Worm (Caenorhabditis elegans) whole organism, young adult: ENCODE data around the gene fipr-2.
A peak's percentile ranks its signal among the peaks of the same experiment; 100 is the strongest.

Experiments
- B0261.1 ChIP-seq: sonication (generic microtip); optimal IDR thresholded peaks from 2 replicates; lab custom pipeline; 2016; ENCODE audit warnings: mild to moderate bottlenecking, missing genetic modification characterization, moderate library complexity, missing compliant biosample characterization
- B0336.3 ChIP-seq: fragments of 200-800 bp; sonication (Bioruptor generic); IDR thresholded peaks from 2 replicates; pipeline ENCODE4 v1.3.6; 2022; ENCODE audit warnings: missing genetic modification characterization, missing compliant biosample characterization
- F10E7.11 ChIP-seq: sonication (generic microtip); optimal IDR thresholded peaks from 2 replicates; lab custom pipeline; 2017; ENCODE audit warnings: mild to moderate bottlenecking, missing genetic modification characterization, moderate library complexity, missing compliant biosample characterization
- F22D6.2 ChIP-seq: sonication (generic microtip); optimal IDR thresholded peaks from 2 replicates; lab custom pipeline; 2016; ENCODE audit warnings: mild to moderate bottlenecking, missing genetic modification characterization, missing compliant biosample characterization
- F23B12.7 ChIP-seq: sonication (generic microtip); optimal IDR thresholded peaks from 2 replicates; lab custom pipeline; 2017; ENCODE audit warnings: missing genetic modification characterization, mild to moderate bottlenecking, missing compliant biosample characterization, antibody characterized with exemption, moderate library complexity; ENCODE audit not compliant: insufficient read depth
- F49E8.2 ChIP-seq: sonication (generic microtip); optimal IDR thresholded peaks from 3 replicates; lab custom pipeline; 2017; ENCODE audit warnings: missing genetic modification characterization, mild to moderate bottlenecking, missing compliant biosample characterization, antibody characterized with exemption, moderate library complexity; ENCODE audit not compliant: insufficient read depth
- T07F8.4 ChIP-seq: sonication (generic microtip); optimal IDR thresholded peaks from 2 replicates; lab custom pipeline; 2016; ENCODE audit warnings: mild to moderate bottlenecking, missing genetic modification characterization, moderate library complexity, missing compliant biosample characterization
- Y53G8AR.9 ChIP-seq: fragments of 200-800 bp; sonication (Bioruptor generic); conservative IDR thresholded peaks from 2 replicates; pipeline ENCODE4 v1.3.6; 2022; ENCODE audit warnings: missing genetic modification reagents, missing genetic modification characterization, missing compliant biosample characterization
- Y67H2A.10 ChIP-seq: fragments of 200-800 bp; sonication (Bioruptor generic); conservative IDR thresholded peaks from 2 replicates; pipeline ENCODE4 v1.3.6; 2022; ENCODE audit warnings: missing genetic modification reagents, missing genetic modification characterization, missing compliant biosample characterization
- Y95B8A.8 ChIP-seq: fragments of 200-800 bp; sonication (Bioruptor generic); IDR thresholded peaks from 2 replicates; pipeline ENCODE4 v1.3.6; 2022; ENCODE audit warnings: missing genetic modification reagents, missing genetic modification characterization, missing compliant biosample characterization
- akir-1 ChIP-seq: fragments of 200-800 bp; sonication (Bioruptor generic); optimal IDR thresholded peaks from 2 replicates; lab custom pipeline; 2018; ENCODE audit warnings: mild to moderate bottlenecking, missing genetic modification characterization, moderate library complexity, missing compliant biosample characterization
- ama-1 ChIP-seq, 3 experiments: fragments of 150-350 bp in 1 of 3; sonication (generic microtip) in 2 of 3; optimal IDR thresholded peaks; 2 replicates each; lab custom pipeline; 2014 to 2018; ENCODE audit warnings: missing biosample characterization in 2 of 3, missing genetic modification characterization in 2 of 3, missing genetic modification reagents in 2 of 3
- aptf-3 ChIP-seq: fragments of 200-800 bp; sonication (Bioruptor generic); IDR thresholded peaks from 2 replicates; pipeline ENCODE4 v1.3.6; 2022; ENCODE audit warnings: missing genetic modification characterization, missing compliant biosample characterization
- attf-6 ChIP-seq: fragments of 200-800 bp; sonication (Bioruptor generic); IDR thresholded peaks from 2 replicates; pipeline ENCODE4 v1.3.6; 2022; ENCODE audit warnings: missing genetic modification reagents, missing genetic modification characterization, missing compliant biosample characterization
- bed-2 ChIP-seq: fragments of 200-800 bp; sonication (Bioruptor generic); IDR thresholded peaks from 2 replicates; pipeline ENCODE4 v1.3.6; 2022; ENCODE audit warnings: missing genetic modification reagents, missing genetic modification characterization, missing compliant biosample characterization
- cebp-2 ChIP-seq: fragments of 200-800 bp; sonication (Bioruptor generic); IDR thresholded peaks from 2 replicates; pipeline ENCODE4 v1.3.6; 2022; ENCODE audit warnings: missing genetic modification characterization, missing compliant biosample characterization
- ceh-27 ChIP-seq: fragments of 200-800 bp; sonication (Bioruptor generic); optimal IDR thresholded peaks from 2 replicates; lab custom pipeline; 2018; ENCODE audit warnings: mild to moderate bottlenecking, missing genetic modification characterization, moderate library complexity, missing compliant biosample characterization
- die-1 ChIP-seq: sonication (generic microtip); optimal IDR thresholded peaks from 2 replicates; lab custom pipeline; 2016; ENCODE audit warnings: missing genotype, mild to moderate bottlenecking, missing genetic modification characterization, missing compliant biosample characterization
- egl-44 ChIP-seq: fragments of 200-800 bp; sonication (Bioruptor generic); IDR thresholded peaks from 2 replicates; pipeline ENCODE4 v1.3.6; 2022; ENCODE audit warnings: missing genetic modification reagents, missing genetic modification characterization, missing compliant biosample characterization
- ets-4 ChIP-seq: fragments of 200-800 bp; sonication (Bioruptor generic); optimal IDR thresholded peaks from 2 replicates; lab custom pipeline; 2018; ENCODE audit warnings: mild to moderate bottlenecking, missing genetic modification characterization, missing compliant biosample characterization
- fkh-3 ChIP-seq: sonication (generic microtip); optimal IDR thresholded peaks from 2 replicates; lab custom pipeline; 2016; ENCODE audit warnings: mild to moderate bottlenecking, missing genetic modification characterization, missing compliant biosample characterization
- gei-17 ChIP-seq: fragments of 200-800 bp; sonication (Bioruptor generic); optimal IDR thresholded peaks from 2 replicates; lab custom pipeline; 2018; ENCODE audit warnings: mild to moderate bottlenecking, missing genetic modification characterization, missing compliant biosample characterization
- him-1 ChIP-seq: sonication (generic microtip); optimal IDR thresholded peaks from 2 replicates; lab custom pipeline; 2016; ENCODE audit warnings: missing genotype, missing genetic modification reagents, missing genetic modification characterization, missing compliant biosample characterization
- hlh-26 ChIP-seq: fragments of 200-800 bp; sonication (Bioruptor generic); conservative IDR thresholded peaks from 2 replicates; pipeline ENCODE4 v1.3.6; 2022; ENCODE audit warnings: missing genetic modification reagents, missing genetic modification characterization, missing compliant biosample characterization
- let-607 ChIP-seq, 2 experiments: fragments of 200-800 bp in 1 of 2; sonication (Bioruptor generic) in 1 of 2; sonication (generic microtip) in 1 of 2; optimal IDR thresholded peaks; 2 replicates each; lab custom pipeline; 2016 to 2018; ENCODE audit warnings: mild to moderate bottlenecking in 2 of 2, missing compliant biosample characterization in 2 of 2, missing genetic modification characterization in 2 of 2, moderate library complexity in 2 of 2, missing genotype in 1 of 2
- lin-54 ChIP-seq: fragments of 200-800 bp; sonication (Bioruptor generic); optimal IDR thresholded peaks from 2 replicates; lab custom pipeline; 2018; ENCODE audit warnings: mild to moderate bottlenecking, missing genetic modification characterization, missing compliant biosample characterization
- lsl-1 ChIP-seq: fragments of 200-800 bp; sonication (Bioruptor generic); optimal IDR thresholded peaks from 2 replicates; lab custom pipeline; 2018; ENCODE audit warnings: mild to moderate bottlenecking, missing genetic modification characterization, moderate library complexity, missing compliant biosample characterization
- madf-10 ChIP-seq: sonication (generic microtip); optimal IDR thresholded peaks from 2 replicates; lab custom pipeline; 2016; ENCODE audit warnings: mild to moderate bottlenecking, missing genetic modification characterization, missing compliant biosample characterization
- madf-3 ChIP-seq: fragments of 200-800 bp; sonication (Bioruptor generic); IDR thresholded peaks from 2 replicates; pipeline ENCODE4 v1.3.6; 2022; ENCODE audit warnings: missing genetic modification reagents, missing genetic modification characterization, missing compliant biosample characterization
- madf-8 ChIP-seq: fragments of 200-800 bp; sonication (Bioruptor generic); conservative IDR thresholded peaks from 2 replicates; pipeline ENCODE4 v1.3.6; 2022; ENCODE audit warnings: missing genetic modification reagents, missing genetic modification characterization, missing compliant biosample characterization
- mcd-1 ChIP-seq: fragments of 200-800 bp; sonication (Bioruptor generic); IDR thresholded peaks from 2 replicates; pipeline ENCODE4 v1.3.6; 2022; ENCODE audit warnings: missing genetic modification reagents, missing genetic modification characterization, missing compliant biosample characterization
- mel-28 ChIP-seq: sonication (generic microtip); optimal IDR thresholded peaks from 2 replicates; lab custom pipeline; 2016; ENCODE audit warnings: borderline replicate concordance, mild to moderate bottlenecking, missing genetic modification characterization, missing compliant biosample characterization
- nhr-90 ChIP-seq: sonication (generic microtip); optimal IDR thresholded peaks from 2 replicates; lab custom pipeline; 2016; ENCODE audit warnings: missing genotype, mild to moderate bottlenecking, missing genetic modification characterization, missing compliant biosample characterization
- pbrm-1 ChIP-seq: fragments of 200-800 bp; sonication (Bioruptor generic); IDR thresholded peaks from 2 replicates; pipeline ENCODE4 v1.3.6; 2022; ENCODE audit warnings: missing genetic modification reagents, missing genetic modification characterization, missing compliant biosample characterization
- rec-8 ChIP-seq, 2 experiments: sonication (generic microtip); optimal IDR thresholded peaks; 2 replicates each; lab custom pipeline; 2016; ENCODE audit warnings: mild to moderate bottlenecking in 2 of 2, missing genetic modification characterization in 2 of 2, missing genetic modification reagents in 2 of 2, missing genotype in 2 of 2, missing biosample characterization in 1 of 2, missing compliant biosample characterization in 1 of 2, moderate library complexity in 1 of 2
- rpc-1 ChIP-seq, 2 experiments: fragments of 150-350 bp in 1 of 2; sonication (generic microtip) in 1 of 2; optimal IDR thresholded peaks; 2 replicates each; lab custom pipeline; 2014 to 2018; ENCODE audit warnings: missing biosample characterization in 1 of 2, missing genetic modification characterization in 1 of 2, missing genetic modification reagents in 1 of 2, missing genotype in 1 of 2
- snpc-1.1 ChIP-seq: sonication (generic microtip); optimal IDR thresholded peaks from 2 replicates; lab custom pipeline; 2017; ENCODE audit warnings: missing genetic modification characterization, mild to moderate bottlenecking, missing compliant biosample characterization, antibody characterized with exemption, moderate library complexity, missing genotype, missing genetic modification reagents; ENCODE audit not compliant: insufficient read depth
- snpc-1.3 ChIP-seq: sonication (generic microtip); optimal IDR thresholded peaks from 2 replicates; lab custom pipeline; 2017; ENCODE audit warnings: missing genetic modification characterization, mild to moderate bottlenecking, missing compliant biosample characterization, antibody characterized with exemption, moderate library complexity, missing genotype, missing genetic modification reagents; ENCODE audit not compliant: insufficient read depth
- snpc-3.4 ChIP-seq: sonication (generic microtip); optimal IDR thresholded peaks from 2 replicates; lab custom pipeline; 2017; ENCODE audit warnings: missing genetic modification characterization, mild to moderate bottlenecking, missing compliant biosample characterization, antibody characterized with exemption, moderate library complexity, missing genotype, missing genetic modification reagents
- snpc-4 ChIP-seq, 5 experiments: fragments of 150-350 bp in 1 of 5; sonication (generic microtip) in 4 of 5; optimal IDR thresholded peaks; 2 replicates each; lab custom pipeline; 2014 to 2018; ENCODE audit warnings: missing genetic modification characterization in 5 of 5, missing biosample characterization in 3 of 5, antibody characterized with exemption in 2 of 5, mild to moderate bottlenecking in 2 of 5, missing compliant biosample characterization in 2 of 5, missing genotype in 2 of 5, moderate library complexity in 2 of 5, missing genetic modification reagents in 1 of 5
- sptf-2 ChIP-seq: fragments of 200-800 bp; sonication (Bioruptor generic); optimal IDR thresholded peaks from 2 replicates; lab custom pipeline; 2018; ENCODE audit warnings: mild to moderate bottlenecking, missing genetic modification characterization, missing compliant biosample characterization
- tbp1 ChIP-seq: fragments of 200-800 bp; sonication (Bioruptor generic); optimal IDR thresholded peaks from 2 replicates; lab custom pipeline; 2018; ENCODE audit warnings: mild to moderate bottlenecking, missing genetic modification characterization, missing compliant biosample characterization
- tbx-9 ChIP-seq: sonication (generic microtip); optimal IDR thresholded peaks from 2 replicates; lab custom pipeline; 2016; ENCODE audit warnings: borderline replicate concordance, missing genetic modification characterization, inconsistent platforms, missing compliant biosample characterization
- unc-62 ChIP-seq: fragments of 150-350 bp; optimal IDR thresholded peaks from 2 replicates; lab custom pipeline; 2014; ENCODE audit warnings: missing biosample characterization, missing genetic modification reagents, missing genetic modification characterization
- zfh-2 ChIP-seq: fragments of 200-800 bp; sonication (Bioruptor generic); conservative IDR thresholded peaks from 2 replicates; pipeline ENCODE4 v1.3.6; 2022; ENCODE audit warnings: missing genetic modification reagents, missing genetic modification characterization, missing compliant biosample characterization
- ztf-26 ChIP-seq: sonication (generic microtip); optimal IDR thresholded peaks from 2 replicates; lab custom pipeline; 2017; ENCODE audit warnings: missing genetic modification characterization, missing compliant biosample characterization

Gene fipr-2

DNA sequence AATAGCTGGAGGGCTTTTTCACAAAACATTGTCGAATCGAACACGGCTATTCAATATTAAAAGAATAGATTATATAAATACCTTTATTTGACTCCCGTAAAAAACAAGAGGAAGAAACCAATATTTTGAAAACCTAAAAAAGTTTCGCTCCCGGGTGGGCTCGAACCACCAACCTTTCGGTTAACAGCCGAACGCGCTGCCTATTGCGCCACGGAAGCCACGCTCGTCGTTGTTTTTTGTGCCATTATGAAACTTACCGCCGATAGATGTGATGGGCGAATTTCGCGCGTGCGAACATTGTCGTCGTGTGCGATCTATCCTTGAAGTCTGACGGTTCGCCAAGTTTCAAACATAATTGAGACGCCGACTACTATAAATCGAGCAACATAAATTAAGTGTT lies 33.3 kb upstream of the fipr-2 start (continued):
- peak; percentile 76 for TF ChIP-seq B0261.1
- peak; percentile 26 for TF ChIP-seq snpc-1.1
- TF ChIP-seq lin-54 (GFP tag; lab: Kevin White, UChicago): no peak
- peak; percentile 68 for TF ChIP-seq rpc-1 (optimal IDR thresholded peaks at IDR 0.05; lab: Kevin White, UChicago)
- TF ChIP-seq rpc-1 (tag; optimal IDR thresholded peaks at IDR 0.05; lab: Kevin White, UChicago): peak; percentile 83
- TF ChIP-seq attf-6 (GFP tag; lab: Robert Waterston, UW): no peak
- TF ChIP-seq ztf-26 (tag; lab: Kevin White, UChicago): peak; percentile 49
- TF ChIP-seq snpc-3.4: peak; percentile 23
- TF ChIP-seq pbrm-1: peak; percentile 50; the same call in 1 of the 2 replicates
- peak; percentile 24 for TF ChIP-seq snpc-4 (GFP tag; optimal IDR thresholded peaks at IDR 0.05; lab: Kevin White, UChicago)
- TF ChIP-seq snpc-4 (tag; optimal IDR thresholded peaks at IDR 0.05; lab: Kevin White, UChicago): peak in 1 of 4 experiments; percentile 4
- TF ChIP-seq nhr-90 (tag; lab: Kevin White, UChicago): no peak
- TF ChIP-seq die-1: peak; percentile 57
- peak; percentile 17 for TF ChIP-seq lsl-1 (GFP tag; lab: Kevin White, UChicago)
- peak; percentile 21 for TF ChIP-seq ceh-27 (GFP tag; lab: Kevin White, UChicago)
- peak in 1 of 2 experiments; percentile 29 for TF ChIP-seq rec-8 (tag; optimal IDR thresholded peaks at IDR 0.05; lab: Kevin White, UChicago)
- TF ChIP-seq Y67H2A.10 (GFP tag; lab: Robert Waterston, UW): no peak
- no peak for TF ChIP-seq bed-2 (GFP tag; lab: Robert Waterston, UW)
- no peak for TF ChIP-seq F10E7.11 (tag; lab: Kevin White, UChicago)
- TF ChIP-seq egl-44: no peak
- peak; percentile 36 for TF ChIP-seq F23B12.7 (tag; lab: Kevin White, UChicago)
- no peak for TF ChIP-seq akir-1 (GFP tag; lab: Kevin White, UChicago)
- TF ChIP-seq madf-8 (GFP tag; lab: Robert Waterston, UW): no peak
- TF ChIP-seq ama-1 (optimal IDR thresholded peaks at IDR 0.05; lab: Kevin White, UChicago): no peak
- no peak for TF ChIP-seq ama-1 (GFP tag; optimal IDR thresholded peaks at IDR 0.05; lab: Kevin White, UChicago)
- TF ChIP-seq unc-62 (GFP tag; lab: Kevin White, UChicago): no peak
- no peak for TF ChIP-seq Y53G8AR.9 (GFP tag; lab: Robert Waterston, UW)
- no peak for TF ChIP-seq Y95B8A.8
- no peak for TF ChIP-seq gei-17
- TF ChIP-seq fkh-3 (tag; lab: Kevin White, UChicago): no peak
- TF ChIP-seq ets-4: no peak
- no peak for TF ChIP-seq zfh-2 (GFP tag; lab: Robert Waterston, UW)
- TF ChIP-seq tbp1: peak; percentile 93
- TF ChIP-seq madf-3 (GFP tag; lab: Robert Waterston, UW): peak; percentile 70; the same call in 1 of the 2 replicates
- no peak for TF ChIP-seq T07F8.4
- TF ChIP-seq sptf-2 (GFP tag; lab: Kevin White, UChicago): no peak
- TF ChIP-seq madf-10: peak; percentile 30
- TF ChIP-seq tbx-9 (tag; lab: Kevin White, UChicago): no peak
- no peak for TF ChIP-seq cebp-2
- TF ChIP-seq F49E8.2: no peak
- TF ChIP-seq him-1 (tag; lab: Kevin White, UChicago): peak; percentile 81
- TF ChIP-seq let-607 (tag; optimal IDR thresholded peaks at IDR 0.05; lab: Kevin White, UChicago): no peak
- TF ChIP-seq aptf-3 (GFP tag; lab: Robert Waterston, UW): no peak
- TF ChIP-seq hlh-26: no peak
- TF ChIP-seq snpc-1.3: peak; percentile 41
- TF ChIP-seq B0336.3 (GFP tag; lab: Robert Waterston, UW): no peak
- no peak for TF ChIP-seq mel-28
- TF ChIP-seq F22D6.2 (tag; lab: Kevin White, UChicago): no peak
- peak; percentile 43; the same call in 1 of the 2 replicates for TF ChIP-seq mcd-1
